Fruit fly (Drosophila melanogaster) whole organism, embryonic: ENCODE results near the gene CG17816.
A peak's percentile ranks its signal among the peaks of the same experiment; 100 is the strongest.

ENCODE experiments used
- Abd-B ChIP-seq: fragments of 200-800 bp; sonication (Bioruptor generic); optimal IDR thresholded peaks from 2 replicates; lab custom pipeline; 2018; ENCODE audit warnings: missing biosample characterization, mild to moderate bottlenecking, missing genetic modification characterization, moderate library complexity
- Asciz ChIP-seq: fragments of 200-800 bp; sonication (Bioruptor generic); optimal IDR thresholded peaks from 2 replicates; lab custom pipeline; 2017; ENCODE audit warnings: missing biosample characterization, mild to moderate bottlenecking, missing genetic modification characterization, missing genetic modification reagents
- BEAF-32 ChIP-seq: fragments of 200-800 bp; sonication (Bioruptor generic); optimal IDR thresholded peaks from 3 replicates; lab custom pipeline; 2017; ENCODE audit warnings: missing biosample characterization, missing genetic modification characterization, mild to moderate bottlenecking, moderate library complexity, missing genetic modification reagents
- Blimp-1 ChIP-seq: fragments of 200-800 bp; sonication (Bioruptor generic); optimal IDR thresholded peaks from 3 replicates; lab custom pipeline; 2018; ENCODE audit warnings: missing biosample characterization, missing genetic modification characterization, mild to moderate bottlenecking, moderate library complexity, missing genetic modification reagents
- CG10274 ChIP-seq: fragments of 200-800 bp; sonication (Bioruptor generic); optimal IDR thresholded peaks from 3 replicates; lab custom pipeline; 2017; ENCODE audit warnings: missing biosample characterization, mild to moderate bottlenecking, missing genetic modification characterization
- CG10565 ChIP-seq: fragments of 200-800 bp; sonication (Bioruptor generic); optimal IDR thresholded peaks from 3 replicates; lab custom pipeline; 2016; ENCODE audit warnings: missing biosample characterization, mild to moderate bottlenecking, missing genetic modification characterization
- CG11398 ChIP-seq: fragments of 200-800 bp; sonication (Bioruptor generic); optimal IDR thresholded peaks from 2 replicates; lab custom pipeline; 2016; ENCODE audit warnings: missing biosample characterization, missing genetic modification characterization
- CG11696 ChIP-seq: fragments of 200-800 bp; sonication (Bioruptor generic); IDR thresholded peaks from 2 replicates; pipeline ENCODE4 v1.3.6; 2022; ENCODE audit warnings: missing biosample characterization, missing genetic modification characterization
- CG11723 ChIP-seq: fragments of 200-800 bp; sonication (Bioruptor generic); optimal IDR thresholded peaks from 2 replicates; lab custom pipeline; 2017; ENCODE audit warnings: missing biosample characterization, mild to moderate bottlenecking, missing genetic modification characterization
- CG14710 ChIP-seq: fragments of 200-800 bp; sonication (Bioruptor generic); optimal IDR thresholded peaks from 3 replicates; lab custom pipeline; 2019; ENCODE audit warnings: missing biosample characterization, mild to moderate bottlenecking, missing genetic modification characterization, moderate library complexity
- CG15696 ChIP-seq: fragments of 200-800 bp; sonication (Bioruptor generic); optimal IDR thresholded peaks from 2 replicates; lab custom pipeline; 2019; ENCODE audit warnings: missing biosample characterization, mild to moderate bottlenecking, missing genetic modification characterization, moderate library complexity
- CG17359 ChIP-seq: fragments of 200-800 bp; sonication (Bioruptor generic); optimal IDR thresholded peaks from 3 replicates; lab custom pipeline; 2018; ENCODE audit warnings: missing biosample characterization, mild to moderate bottlenecking, missing genetic modification characterization, moderate library complexity
- CG1792 ChIP-seq: fragments of 200-800 bp; sonication (Bioruptor generic); optimal IDR thresholded peaks from 2 replicates; lab custom pipeline; 2016; ENCODE audit warnings: missing biosample characterization, missing genetic modification characterization
- CG18262 ChIP-seq: fragments of 200-800 bp; optimal IDR thresholded peaks from 3 replicates; lab custom pipeline; 2019; ENCODE audit warnings: missing biosample characterization, mild to moderate bottlenecking, missing genetic modification characterization, moderate library complexity
- CG18476 ChIP-seq: fragments of 200-800 bp; sonication (Bioruptor generic); optimal IDR thresholded peaks from 2 replicates; lab custom pipeline; 2016; ENCODE audit warnings: missing biosample characterization, mild to moderate bottlenecking, missing genetic modification characterization
- CG3065 ChIP-seq: fragments of 200-800 bp; sonication (Bioruptor generic); optimal IDR thresholded peaks from 2 replicates; lab custom pipeline; 2016; ENCODE audit warnings: missing biosample characterization, missing genetic modification characterization
- CG31365 ChIP-seq: fragments of 200-800 bp; sonication (Bioruptor generic); optimal IDR thresholded peaks from 2 replicates; lab custom pipeline; 2018; ENCODE audit warnings: missing biosample characterization, mild to moderate bottlenecking, missing genetic modification characterization
- CG31388 ChIP-seq: fragments of 200-800 bp; sonication (Bioruptor generic); optimal IDR thresholded peaks from 2 replicates; lab custom pipeline; 2016; ENCODE audit warnings: missing biosample characterization, missing genetic modification characterization
- CG34224 ChIP-seq: fragments of 200-800 bp; sonication (Bioruptor generic); IDR thresholded peaks from 3 replicates; pipeline ENCODE4 v1.3.6; 2022; ENCODE audit warnings: missing biosample characterization, missing genetic modification characterization; ENCODE audit not compliant: partially characterized antibody
- CG4328 ChIP-seq: fragments of 200-800 bp; sonication (Bioruptor generic); optimal IDR thresholded peaks from 3 replicates; lab custom pipeline; 2017; ENCODE audit warnings: missing biosample characterization, missing genetic modification reagents, missing genetic modification characterization
- CG4404 ChIP-seq: fragments of 200-800 bp; sonication (Bioruptor generic); IDR thresholded peaks from 2 replicates; pipeline ENCODE4 v1.3.6; 2022; ENCODE audit warnings: missing biosample characterization, missing genetic modification characterization
- D19A ChIP-seq: fragments of 200-800 bp; optimal IDR thresholded peaks from 3 replicates; lab custom pipeline; 2019; ENCODE audit warnings: missing biosample characterization, mild to moderate bottlenecking, missing genetic modification characterization, moderate library complexity
- D19B ChIP-seq: fragments of 200-800 bp; sonication (Bioruptor generic); optimal IDR thresholded peaks from 2 replicates; lab custom pipeline; 2017; ENCODE audit warnings: missing biosample characterization, mild to moderate bottlenecking, missing genetic modification characterization
- E2f2 ChIP-seq: fragments of 200-800 bp; sonication (Bioruptor generic); IDR thresholded peaks from 2 replicates; pipeline ENCODE4 v1.3.6; 2022; ENCODE audit warnings: missing biosample characterization, missing genetic modification characterization
- Elba2 ChIP-seq: fragments of 200-800 bp; sonication (Bioruptor generic); optimal IDR thresholded peaks from 3 replicates; lab custom pipeline; 2016; ENCODE audit warnings: missing biosample characterization, missing genetic modification characterization
- Gug ChIP-seq: fragments of 200-800 bp; sonication (Bioruptor generic); IDR thresholded peaks from 4 replicates; pipeline ENCODE4 v1.3.6; 2022; ENCODE audit warnings: missing biosample characterization, missing genetic modification characterization
- Hey ChIP-seq: fragments of 200-800 bp; sonication (Bioruptor generic); optimal IDR thresholded peaks from 3 replicates; lab custom pipeline; 2018; ENCODE audit warnings: missing biosample characterization, mild to moderate bottlenecking, missing genetic modification characterization
- Opbp ChIP-seq: fragments of 200-800 bp; sonication (Bioruptor generic); IDR thresholded peaks from 3 replicates; pipeline ENCODE4 v1.3.6; 2022; ENCODE audit warnings: missing biosample characterization, missing genetic modification characterization; ENCODE audit not compliant: partially characterized antibody
- Six4 ChIP-seq: fragments of 200-800 bp; sonication (Bioruptor generic); optimal IDR thresholded peaks from 2 replicates; lab custom pipeline; 2016; ENCODE audit warnings: missing biosample characterization, missing genetic modification characterization
- Sry-δ ChIP-seq: fragments of 200-800 bp; sonication (Bioruptor generic); optimal IDR thresholded peaks from 2 replicates; lab custom pipeline; 2016; ENCODE audit warnings: missing biosample characterization, missing genetic modification characterization
- amos ChIP-seq: fragments of 200-800 bp; sonication (Bioruptor generic); IDR thresholded peaks from 2 replicates; pipeline ENCODE4 v1.3.6; 2022; ENCODE audit warnings: missing biosample characterization, missing genetic modification characterization; ENCODE audit not compliant: partially characterized antibody
- cas ChIP-seq: fragments of 200-800 bp; sonication (Bioruptor generic); IDR thresholded peaks from 2 replicates; pipeline ENCODE4 v1.3.6; 2022; ENCODE audit warnings: missing biosample characterization, missing genetic modification characterization
- dmrt11E ChIP-seq: fragments of 200-800 bp; sonication (Bioruptor generic); optimal IDR thresholded peaks from 3 replicates; lab custom pipeline; 2018; ENCODE audit warnings: missing biosample characterization, mild to moderate bottlenecking, missing genetic modification characterization, moderate library complexity
- eve ChIP-seq, 2 experiments: fragments of >200 bp; optimal IDR thresholded peaks; 2 replicates each; lab custom pipeline; 2017; ENCODE audit warnings: missing biosample characterization in 2 of 2, missing genetic modification characterization in 2 of 2
- fu2 ChIP-seq: fragments of 200-800 bp; sonication (Bioruptor generic); optimal IDR thresholded peaks from 2 replicates; lab custom pipeline; 2016; ENCODE audit warnings: missing biosample characterization, missing genetic modification characterization
- gsb ChIP-seq: fragments of 200-800 bp; sonication (Bioruptor generic); IDR thresholded peaks from 2 replicates; pipeline ENCODE4 v1.3.6; 2022; ENCODE audit warnings: missing biosample characterization, missing genetic modification characterization
- gt ChIP-seq: fragments of 200-800 bp; sonication (Bioruptor generic); IDR thresholded peaks from 2 replicates; pipeline ENCODE4 v1.3.6; 2022; ENCODE audit warnings: missing biosample characterization, missing genetic modification characterization
- ham ChIP-seq: fragments of 200-800 bp; sonication (Bioruptor generic); IDR thresholded peaks from 2 replicates; pipeline ENCODE4 v1.3.6; 2022; ENCODE audit warnings: missing biosample characterization, missing genetic modification characterization
- hkb ChIP-seq, 2 experiments: fragments of 200-800 bp in 1 of 2; fragments of >200 bp in 1 of 2; sonication (Bioruptor generic) in 1 of 2; IDR thresholded peaks in 1 of 2; optimal IDR thresholded peaks in 1 of 2; 2 replicates each; pipeline versions ENCODE4 v1.3.6 to Lab custom; 2017 to 2022; ENCODE audit warnings: missing biosample characterization in 1 of 2, missing genetic modification characterization in 1 of 2
- pzg ChIP-seq: fragments of 200-800 bp; sonication (Bioruptor generic); optimal IDR thresholded peaks from 3 replicates; lab custom pipeline; 2018; ENCODE audit warnings: missing biosample characterization, mild to moderate bottlenecking, missing genetic modification characterization, moderate library complexity
- run ChIP-seq: fragments of 200-800 bp; sonication (Bioruptor generic); optimal IDR thresholded peaks from 3 replicates; lab custom pipeline; 2018; ENCODE audit warnings: missing biosample characterization, mild to moderate bottlenecking, missing genetic modification characterization
- scrt ChIP-seq: fragments of 200-800 bp; sonication (Bioruptor generic); optimal IDR thresholded peaks from 2 replicates; lab custom pipeline; 2018; ENCODE audit warnings: missing biosample characterization, mild to moderate bottlenecking, missing genetic modification characterization, moderate library complexity
- shn ChIP-seq: fragments of 200-800 bp; sonication (Bioruptor generic); optimal IDR thresholded peaks from 3 replicates; lab custom pipeline; 2016; ENCODE audit warnings: missing biosample characterization, missing genetic modification characterization
- slbo ChIP-seq: fragments of 200-800 bp; sonication (Bioruptor generic); IDR thresholded peaks from 2 replicates; pipeline ENCODE4 v1.3.6; 2022; ENCODE audit warnings: missing biosample characterization, missing genetic modification characterization
- sna ChIP-seq: fragments of 200-800 bp; sonication (Bioruptor generic); IDR thresholded peaks from 2 replicates; pipeline ENCODE4 v1.3.6; 2022; ENCODE audit warnings: missing biosample characterization, missing genetic modification characterization; ENCODE audit not compliant: partially characterized antibody
- tgo ChIP-seq: fragments of 200-800 bp; sonication (Bioruptor generic); IDR thresholded peaks from 3 replicates; pipeline ENCODE4 v1.3.6; 2022; ENCODE audit warnings: missing biosample characterization, missing genetic modification characterization
- toy ChIP-seq: fragments of 200-800 bp; sonication (Bioruptor generic); IDR thresholded peaks from 2 replicates; pipeline ENCODE4 v1.3.6; 2022; ENCODE audit warnings: missing biosample characterization, missing genetic modification characterization
- trem ChIP-seq: fragments of 200-800 bp; optimal IDR thresholded peaks from 3 replicates; lab custom pipeline; 2019; ENCODE audit warnings: missing biosample characterization, mild to moderate bottlenecking, missing genetic modification characterization, moderate library complexity
- zfh1 ChIP-seq: fragments of 200-800 bp; sonication (Bioruptor generic); IDR thresholded peaks from 3 replicates; pipeline ENCODE4 v1.3.6; 2022; ENCODE audit warnings: missing biosample characterization, missing genetic modification characterization
- zfh2 ChIP-seq: fragments of 200-800 bp; sonication (Bioruptor generic); optimal IDR thresholded peaks from 2 replicates; lab custom pipeline; 2016; ENCODE audit warnings: missing biosample characterization, missing genetic modification characterization

CG17816 gene

DNA sequence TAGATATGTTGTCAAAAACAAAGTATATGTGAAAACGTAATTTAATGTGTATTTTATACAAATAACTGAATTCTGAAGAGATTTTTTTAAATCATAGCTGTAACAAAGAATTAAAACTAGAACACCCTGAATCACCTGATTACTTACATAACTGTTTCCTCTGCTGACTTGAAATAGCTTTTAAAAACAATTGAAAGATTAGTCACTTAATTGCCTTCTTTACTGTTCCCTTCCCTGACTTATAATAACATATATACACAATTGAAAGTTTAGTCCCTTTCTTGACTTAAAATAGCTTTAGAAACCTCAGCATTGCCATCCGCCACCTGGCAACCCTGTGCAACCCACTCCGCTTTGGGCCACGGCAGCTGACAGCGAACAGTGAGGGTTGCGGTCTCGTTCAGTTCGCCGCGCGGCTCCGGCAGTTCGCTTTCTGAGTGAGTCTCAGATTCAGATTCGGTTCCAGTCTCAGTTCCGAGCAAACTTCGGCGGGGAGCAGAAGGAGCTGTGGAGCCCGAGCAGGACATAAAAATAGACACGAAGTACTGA is 72.5 kb downstream of the CG17816 start, which contains the start of gene CG34384 (continued):
- TF ChIP-seq scrt (GFP tag; lab: Kevin White, UChicago) = no peak
- TF ChIP-seq CG11723 (GFP tag; lab: Kevin White, UChicago) = peak; percentile 37
- TF ChIP-seq amos (GFP tag; lab: Robert Waterston, UW) = no peak
- peak; percentile 45 for TF ChIP-seq CG10274 (GFP tag; lab: Kevin White, UChicago)
- no peak for TF ChIP-seq hkb (optimal IDR thresholded peaks at IDR 0.05; lab: Kevin White, UChicago)
- peak; percentile 41; the same call in 1 of the 2 replicates for TF ChIP-seq hkb (GFP tag; IDR thresholded peaks at IDR 0.05; lab: Robert Waterston, UW)
- TF ChIP-seq CG11696 = no peak
- peak; percentile 46 for TF ChIP-seq D19B
- no peak for TF ChIP-seq CG31388 (GFP tag; lab: Kevin White, UChicago)
- TF ChIP-seq E2f2 (GFP tag; lab: Robert Waterston, UW) = no peak
- peak; percentile 10 for TF ChIP-seq fu2 (GFP tag; lab: Kevin White, UChicago)
- TF ChIP-seq Asciz (GFP tag; lab: Kevin White, UChicago) = no peak
- TF ChIP-seq slbo = peak; percentile 55
- TF ChIP-seq Opbp = no peak
- TF ChIP-seq CG4404 (GFP tag; lab: Robert Waterston, UW) = 0 out of 2 replicates have a peak, but pooled peaks have one; percentile 16
- peak; percentile 39 for TF ChIP-seq Six4
- TF ChIP-seq gt (GFP tag; lab: Robert Waterston, UW) = no peak
- TF ChIP-seq CG14710 (tag; lab: Kevin White, UChicago) = peak; percentile 72
- TF ChIP-seq CG4328 (GFP tag; lab: Kevin White, UChicago) = peak; percentile 75
- no peak for TF ChIP-seq CG11398 (GFP tag; lab: Kevin White, UChicago)
- TF ChIP-seq CG1792 (GFP tag; lab: Kevin White, UChicago) = no peak
- no peak for TF ChIP-seq gsb (GFP tag; lab: Robert Waterston, UW)
- TF ChIP-seq run = no peak
- peak; percentile 75 for TF ChIP-seq CG18262 (tag; lab: Kevin White, UChicago)
- peak; percentile 72 for TF ChIP-seq CG15696 (tag; lab: Kevin White, UChicago)
- no peak for TF ChIP-seq tgo (GFP tag; lab: Robert Waterston, UW)
- no peak for TF ChIP-seq CG31365
- no peak for TF ChIP-seq Abd-B (GFP tag; lab: Kevin White, UChicago)
- no peak for TF ChIP-seq CG3065 (GFP tag; lab: Kevin White, UChicago)
- TF ChIP-seq CG34224 (GFP tag; lab: Robert Waterston, UW) = no peak
- TF ChIP-seq shn (GFP tag; lab: Kevin White, UChicago) = no peak
- TF ChIP-seq Blimp-1 (GFP tag; lab: Kevin White, UChicago) = peak; percentile 43
- TF ChIP-seq sna = no peak
- TF ChIP-seq trem (tag; lab: Kevin White, UChicago) = no peak
- TF ChIP-seq D19A = peak; percentile 59
- peak; percentile 42 for TF ChIP-seq zfh2
- no peak for TF ChIP-seq cas
- TF ChIP-seq pzg = no peak
- no peak for TF ChIP-seq eve (GFP tag; optimal IDR thresholded peaks at IDR 0.05; lab: Kevin White, UChicago)
- TF ChIP-seq CG18476 = peak; percentile 42
- peak; percentile 14 for TF ChIP-seq Elba2
- no peak for TF ChIP-seq CG10565 (GFP tag; lab: Kevin White, UChicago)
- no peak for TF ChIP-seq toy
- TF ChIP-seq ham (GFP tag; lab: Robert Waterston, UW) = no peak
- peak; percentile 46 for TF ChIP-seq CG17359
- no peak for TF ChIP-seq zfh1 (GFP tag; lab: Robert Waterston, UW)
- TF ChIP-seq Gug (GFP tag; lab: Robert Waterston, UW) = peak; percentile 65; the same call in 2 of the 4 replicates
- TF ChIP-seq BEAF-32 (GFP tag; lab: Kevin White, UChicago) = no peak
- peak; percentile 9 for TF ChIP-seq dmrt11E (tag; lab: Kevin White, UChicago)
- TF ChIP-seq Hey (tag; lab: Kevin White, UChicago) = no peak
- TF ChIP-seq Sry-δ (GFP tag; lab: Kevin White, UChicago) = peak; percentile 21
